Worm (Caenorhabditis elegans) whole organism, mixed stage, embryonic: ENCODE measurements around the gene tsp-2.

Experiments used
- M03D4.4 ChIP-seq: sonication (generic microtip); optimal IDR thresholded peaks from 2 replicates; lab custom pipeline; 2017; ENCODE audit warnings: mild to moderate bottlenecking, missing genetic modification characterization, missing compliant biosample characterization
- lin-32 ChIP-seq: fragments of 200-800 bp; sonication (Bioruptor generic); optimal IDR thresholded peaks from 2 replicates; lab custom pipeline; 2018; ENCODE audit warnings: mild to moderate bottlenecking, missing genetic modification characterization, missing compliant biosample characterization
- lsy-2 ChIP-seq: fragments of 150-350 bp; optimal IDR thresholded peaks from 2 replicates; lab custom pipeline; 2014; ENCODE audit warnings: missing biosample characterization, missing genetic modification characterization
- mls-2 ChIP-seq: sonication (generic microtip); optimal IDR thresholded peaks from 2 replicates; lab custom pipeline; 2016; ENCODE audit warnings: mild to moderate bottlenecking, missing genetic modification characterization, moderate library complexity, missing compliant biosample characterization
- nhr-12 ChIP-seq: fragments of 150-350 bp; optimal IDR thresholded peaks from 2 replicates; lab custom pipeline; 2014; ENCODE audit warnings: missing biosample characterization, missing genetic modification characterization
- nhr-76 ChIP-seq: sonication (generic microtip); optimal IDR thresholded peaks from 2 replicates; lab custom pipeline; 2017; ENCODE audit warnings: missing biosample characterization, missing genetic modification characterization
- snpc-4 ChIP-seq: fragments of 150-350 bp; optimal IDR thresholded peaks from 2 replicates; lab custom pipeline; 2014; ENCODE audit warnings: missing biosample characterization, missing genetic modification characterization
- unc-39 ChIP-seq: fragments of 150-350 bp; optimal IDR thresholded peaks from 2 replicates; lab custom pipeline; 2014; ENCODE audit warnings: missing biosample characterization, missing genetic modification characterization
- unc-62 ChIP-seq: fragments of 150-350 bp; optimal IDR thresholded peaks from 2 replicates; lab custom pipeline; 2014; ENCODE audit warnings: missing biosample characterization, missing genetic modification reagents, missing genetic modification characterization

ce11 chrIII:8211562-8211961 is 26.2 kb downstream of the tsp-2 start:
- TF ChIP-seq snpc-4, result no peak
- no peak for TF ChIP-seq nhr-12
- TF ChIP-seq unc-62 (GFP tag; lab: Kevin White, UChicago), result no peak
- no peak for TF ChIP-seq mls-2 (tag; lab: Kevin White, UChicago)
- TF ChIP-seq unc-39 (tag; lab: Kevin White, UChicago), result no peak
- TF ChIP-seq lin-32 (GFP tag; lab: Kevin White, UChicago), result no peak
- no peak for TF ChIP-seq M03D4.4 (tag; lab: Kevin White, UChicago)
- TF ChIP-seq lsy-2 (tag; lab: Kevin White, UChicago), result no peak
- TF ChIP-seq nhr-76 (tag; lab: Kevin White, UChicago), result no peak
